Fruit fly (Drosophila melanogaster): Measurements from ENCODE around the gene dsb.

The dsb gene

dm6 chr3L:1880692-1881091 is 29.3 kb downstream of the dsb start (continued):
- TF ChIP-seq CG15479 (GFP tag; optimal IDR thresholded peaks at IDR 0.05) (no peak), CG3847 (GFP tag; IDR thresholded peaks at IDR 0.05) (peak; percentile 39), lab (GFP tag; optimal IDR thresholded peaks at IDR 0.05) (peak; percentile 66), ci (GFP tag; IDR thresholded peaks at IDR 0.05) (peak; percentile 62), E2f2 (GFP tag; IDR thresholded peaks at IDR 0.05) (peak; percentile 14; the same call in 1 of the 2 replicates), CG1024 (GFP tag; IDR thresholded peaks at IDR 0.05) (0 out of 2 replicates have a peak, but pooled peaks have one; percentile 26), crp (GFP tag; optimal IDR thresholded peaks at IDR 0.05) (no peak), Drgx (GFP tag; IDR thresholded peaks at IDR 0.05) (peak; percentile 80), Gug (GFP tag; IDR thresholded peaks at IDR 0.05) (peak; percentile 54; the same call in 3 of the 4 replicates), slbo (GFP tag; IDR thresholded peaks at IDR 0.05) (peak; percentile 39; the same call in 1 of the 2 replicates), CG9215 (GFP tag; IDR thresholded peaks at IDR 0.05) (peak; percentile 6; the same call in 1 of the 2 replicates), CG4328 (GFP tag; optimal IDR thresholded peaks at IDR 0.05) (no peak), zfh2 (GFP tag; optimal IDR thresholded peaks at IDR 0.05) (no peak), CG7987 (GFP tag; optimal IDR thresholded peaks at IDR 0.05) (no peak), CG2120 (GFP tag; optimal IDR thresholded peaks at IDR 0.05) (no peak), GATAe (GFP tag; conservative IDR thresholded peaks at IDR 0.05) (0 out of 2 replicates have a peak, but pooled peaks have one; percentile 29), phol (tag; optimal IDR thresholded peaks at IDR 0.05) (peak; percentile 32), YL-1 (GFP tag; optimal IDR thresholded peaks at IDR 0.05) (no peak), Neu2 (GFP tag; optimal IDR thresholded peaks at IDR 0.05; ENCODE audit: borderline replicate concordance) (no peak), CG17802 (tag; optimal IDR thresholded peaks at IDR 0.05) (no peak), zfh1 (GFP tag; IDR thresholded peaks at IDR 0.05) (peak; percentile 54; the same call in 1 of the 3 replicates), CG34376 (GFP tag; optimal IDR thresholded peaks at IDR 0.05) (no peak), pho (GFP tag; optimal IDR thresholded peaks at IDR 0.05) (no peak), toy (GFP tag; IDR thresholded peaks at IDR 0.05) (peak; percentile 6; the same call in 1 of the 2 replicates), HmgZ (tag; optimal IDR thresholded peaks at IDR 0.05) (no peak), CG5953 (GFP tag; IDR thresholded peaks at IDR 0.05) (0 out of 2 replicates have a peak, but pooled peaks have one; percentile 40), CG15696 (tag; optimal IDR thresholded peaks at IDR 0.05) (no peak), HHEX (GFP tag; optimal IDR thresholded peaks at IDR 0.05) (no peak), twi (tag; optimal IDR thresholded peaks at IDR 0.05) (no peak), CG11247 (GFP tag; IDR thresholded peaks at IDR 0.05) (peak; percentile 62; the same call in 1 of the 2 replicates), CG11456 (GFP tag; IDR thresholded peaks at IDR 0.05) (peak; percentile 67; the same call in 1 of the 3 replicates), Ets65A (GFP tag) (peak; percentile 43), CG10274 (GFP tag; optimal IDR thresholded peaks at IDR 0.05) (no peak), ap (GFP tag; IDR thresholded peaks at IDR 0.05) (no peak), lmd (GFP tag; IDR thresholded peaks at IDR 0.05) (peak; percentile 65; the same call in 1 of the 2 replicates), CG5245 (GFP tag; optimal IDR thresholded peaks at IDR 0.05) (peak; percentile 23), CG4854 (GFP tag; optimal IDR thresholded peaks at IDR 0.05) (no peak), CG8388 (GFP tag; optimal IDR thresholded peaks at IDR 0.05) (no peak), CG3726 (GFP tag; IDR thresholded peaks at IDR 0.05) (0 out of 3 replicates have a peak, but pooled peaks have one; percentile 18), Lpt (GFP tag; optimal IDR thresholded peaks at IDR 0.05) (no peak), Dref (GFP tag; IDR thresholded peaks at IDR 0.05) (no peak), Blimp-1 (GFP tag; optimal IDR thresholded peaks at IDR 0.05) (peak; percentile 23), CG13424 (tag; optimal IDR thresholded peaks at IDR 0.05) (no peak), CG10654 (GFP tag; optimal IDR thresholded peaks at IDR 0.05) (no peak), Gsc (GFP tag; IDR thresholded peaks at IDR 0.05) (no peak), peb (GFP tag; IDR thresholded peaks at IDR 0.05) (no peak), HmgD (GFP tag; optimal IDR thresholded peaks at IDR 0.05) (no peak), row (GFP tag; IDR thresholded peaks at IDR 0.05) (peak; percentile 60), Fer1 (GFP tag; optimal IDR thresholded peaks at IDR 0.05) (peak; percentile 51), chinmo (GFP tag; IDR thresholded peaks at IDR 0.05; ENCODE audit: partially characterized antibody) (no peak), Jarid2 (GFP tag; optimal IDR thresholded peaks at IDR 0.05) (no peak)

All from whole organism, embryonic.